Fruit fly (Drosophila melanogaster) whole organism, prepupa: ENCODE results near the gene ab.
A peak's percentile ranks its signal among the peaks of the same experiment; 100 is the strongest.

Source experiments
- CG11294 ChIP-seq: fragments of 200-800 bp; sonication (Bioruptor generic); IDR thresholded peaks from 2 replicates; pipeline ENCODE4 v1.3.6; 2022; ENCODE audit warnings: missing biosample characterization, missing genetic modification characterization
- CG6276 ChIP-seq: fragments of 200-800 bp; sonication (Bioruptor generic); optimal IDR thresholded peaks from 2 replicates; lab custom pipeline; 2017; ENCODE audit warnings: missing biosample characterization, mild to moderate bottlenecking, missing genetic modification characterization
- Ets96B ChIP-seq: fragments of 200-800 bp; optimal IDR thresholded peaks from 2 replicates; lab custom pipeline; 2019; ENCODE audit warnings: missing biosample characterization, mild to moderate bottlenecking, missing genetic modification characterization, moderate library complexity
- Met ChIP-seq: fragments of 200-800 bp; sonication (Bioruptor generic); optimal IDR thresholded peaks from 3 replicates; lab custom pipeline; 2016; ENCODE audit warnings: missing biosample characterization, missing genetic modification characterization
- Sox15 ChIP-seq: fragments of 200-800 bp; sonication (Bioruptor generic); optimal IDR thresholded peaks from 3 replicates; lab custom pipeline; 2016; ENCODE audit warnings: missing biosample characterization, missing genetic modification characterization

DNA sequence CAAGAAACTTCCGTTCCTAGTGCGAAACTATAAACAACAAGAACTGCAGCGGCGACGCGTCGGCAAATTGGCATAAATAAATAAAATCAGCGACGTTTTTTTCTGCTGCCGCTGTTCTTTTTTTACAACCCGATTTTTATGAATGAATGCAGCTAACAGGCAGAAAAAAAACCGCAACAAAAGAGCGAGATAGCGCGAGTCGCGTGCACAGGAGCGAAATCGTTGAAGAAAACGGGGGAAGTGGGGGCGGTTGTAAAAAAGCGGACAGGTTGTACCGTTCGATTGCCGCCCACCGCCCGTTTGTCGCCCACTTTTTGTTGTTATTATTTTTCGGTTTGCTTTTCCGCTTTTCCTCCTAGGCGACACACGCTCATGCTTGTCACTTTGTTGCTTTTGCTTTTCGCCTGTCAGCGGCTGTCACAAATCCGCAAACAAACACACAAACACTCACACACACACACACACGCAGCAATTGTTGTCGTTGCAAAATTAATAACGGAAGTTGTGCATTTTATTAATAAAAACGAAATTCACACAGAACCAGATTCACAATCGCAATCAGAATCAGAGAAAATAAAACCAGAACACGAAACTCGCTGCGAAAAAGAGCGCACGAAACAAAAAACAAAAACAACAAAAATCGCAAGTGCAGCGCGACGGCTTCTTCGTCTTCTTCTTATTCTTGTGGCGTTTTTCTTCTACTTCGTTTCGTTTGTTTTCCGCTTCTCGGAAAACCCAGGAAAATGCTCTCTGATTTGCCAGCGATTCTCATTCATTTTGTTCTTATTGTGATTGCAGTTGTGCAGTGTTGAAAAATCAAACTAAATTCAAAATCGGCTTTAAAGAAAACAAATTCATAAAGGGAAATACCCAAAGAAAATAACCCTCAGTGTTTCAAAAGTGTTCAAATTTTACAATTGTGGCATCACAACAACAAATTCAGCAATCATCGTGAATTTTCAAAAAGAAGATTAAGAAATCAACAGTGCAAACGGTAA, 791 bp downstream of the ab start:
- TF ChIP-seq CG11294 (GFP tag; lab: Robert Waterston, UW) (peak; percentile 25; the same call in 1 of the 2 replicates), CG6276 (peak; percentile 31), Ets96B (no peak), Met (no peak), Sox15 (GFP tag; lab: Kevin White, UChicago) (no peak)
